Fruit fly (Drosophila melanogaster) Kc167 (cell line): ENCODE data around the gene CtsL4.

ENCODE experiments used
- Myc ChIP-seq: fragments of >200 bp; optimal IDR thresholded peaks from 2 replicates; lab custom pipeline; 2017; ENCODE audit warnings: missing external identifiers
- Sin3A ChIP-seq: fragments of >200 bp; optimal IDR thresholded peaks from 2 replicates; lab custom pipeline; 2018; ENCODE audit warnings: missing external identifiers
- insv ChIP-seq: fragments of >200 bp; optimal IDR thresholded peaks from 3 replicates; lab custom pipeline; 2018; ENCODE audit warnings: missing external identifiers
- psq ChIP-seq: fragments of >200 bp; optimal IDR thresholded peaks from 2 replicates; lab custom pipeline; 2017; ENCODE audit warnings: missing external identifiers

DNA sequence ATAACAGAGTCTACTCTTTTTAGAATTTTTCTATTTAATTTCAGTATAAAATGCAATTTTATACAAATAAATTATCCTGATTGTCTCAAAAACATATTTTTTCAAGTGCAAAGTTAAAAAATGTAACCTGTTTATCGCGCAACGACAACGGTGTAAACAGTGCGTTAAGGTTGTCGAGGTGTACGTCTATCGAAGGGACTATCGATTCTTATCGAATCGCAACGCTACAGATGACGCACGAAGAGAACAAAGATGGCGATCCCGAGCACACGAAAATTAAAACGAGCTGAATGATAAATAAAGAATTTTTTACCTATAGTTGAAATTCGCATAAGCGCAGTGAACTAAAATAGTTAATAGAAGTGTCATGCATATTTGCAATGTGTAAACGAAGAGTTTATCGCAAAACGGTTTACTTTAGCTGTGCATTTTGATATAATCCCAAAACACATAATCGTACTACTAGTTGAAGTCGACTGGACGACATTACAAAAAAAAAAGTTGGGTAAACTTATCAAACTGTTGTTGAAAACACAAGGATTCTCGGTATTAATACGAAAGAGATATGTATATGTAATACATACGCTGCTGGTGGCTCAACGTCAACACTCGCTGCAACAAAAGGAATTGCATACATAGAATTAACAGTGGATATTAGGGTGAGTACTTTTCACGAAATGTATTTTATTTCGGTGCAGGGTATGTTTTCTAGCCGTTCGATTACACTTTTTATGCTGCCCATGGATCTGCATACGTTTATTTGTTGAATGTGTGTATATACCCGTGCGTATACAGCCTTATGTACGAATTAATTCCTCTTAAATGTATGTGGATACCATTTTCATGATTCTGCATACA is 31.7 kb upstream of the CtsL4 start, which contains the start of gene da:
- TF ChIP-seq psq (lab: Kevin White, UChicago): no peak
- TF ChIP-seq insv: no peak
- no peak for TF ChIP-seq Sin3A (lab: Kevin White, UChicago)
- no peak for TF ChIP-seq Myc
